Fruit fly (Drosophila melanogaster) whole organism, embryonic: ENCODE results near the gene dUTPase.

Experiments used
- Atf6 ChIP-seq: fragments of 200-800 bp; sonication (Bioruptor generic); IDR thresholded peaks from 2 replicates; pipeline ENCODE4 v1.3.6; 2022; ENCODE audit warnings: missing biosample characterization, missing genetic modification characterization
- CG10209 ChIP-seq: fragments of 200-800 bp; sonication (Bioruptor generic); optimal IDR thresholded peaks from 3 replicates; lab custom pipeline; 2017; ENCODE audit warnings: missing biosample characterization, mild to moderate bottlenecking, missing genetic modification characterization, missing genetic modification reagents
- CG10366 ChIP-seq: fragments of 200-800 bp; sonication (Bioruptor generic); IDR thresholded peaks from 2 replicates; pipeline ENCODE4 v1.3.6; 2022; ENCODE audit warnings: missing biosample characterization, missing genetic modification characterization
- CG10431 ChIP-seq: fragments of 200-800 bp; sonication (Bioruptor generic); optimal IDR thresholded peaks from 3 replicates; lab custom pipeline; 2018; ENCODE audit warnings: missing biosample characterization, mild to moderate bottlenecking, missing genetic modification characterization
- CG11085 ChIP-seq: fragments of 200-800 bp; sonication (Bioruptor generic); IDR thresholded peaks from 2 replicates; pipeline ENCODE4 v1.3.6; 2022; ENCODE audit warnings: missing biosample characterization, missing genetic modification characterization
- CG1233 ChIP-seq: fragments of 200-800 bp; sonication (Bioruptor generic); optimal IDR thresholded peaks from 4 replicates; lab custom pipeline; 2018; ENCODE audit warnings: missing biosample characterization, mild to moderate bottlenecking, missing genetic modification characterization
- CG15479 ChIP-seq: fragments of 200-800 bp; sonication (Bioruptor generic); optimal IDR thresholded peaks from 3 replicates; lab custom pipeline; 2019; ENCODE audit warnings: missing biosample characterization, mild to moderate bottlenecking, missing genetic modification characterization, moderate library complexity
- CG17328 ChIP-seq: fragments of 200-800 bp; sonication (Bioruptor generic); IDR thresholded peaks from 2 replicates; pipeline ENCODE4 v1.3.6; 2022; ENCODE audit warnings: missing biosample characterization, missing genetic modification characterization
- CG17802 ChIP-seq: fragments of 200-800 bp; sonication (Bioruptor generic); optimal IDR thresholded peaks from 2 replicates; lab custom pipeline; 2018; ENCODE audit warnings: missing biosample characterization, mild to moderate bottlenecking, missing genetic modification characterization, moderate library complexity
- CG17829 ChIP-seq: fragments of 200-800 bp; optimal IDR thresholded peaks from 2 replicates; lab custom pipeline; 2019; ENCODE audit warnings: missing biosample characterization, mild to moderate bottlenecking, missing genetic modification characterization, moderate library complexity
- CG18476 ChIP-seq: fragments of 200-800 bp; sonication (Bioruptor generic); optimal IDR thresholded peaks from 2 replicates; lab custom pipeline; 2016; ENCODE audit warnings: missing biosample characterization, mild to moderate bottlenecking, missing genetic modification characterization
- CG2199 ChIP-seq: fragments of 200-800 bp; sonication (Bioruptor generic); IDR thresholded peaks from 3 replicates; pipeline ENCODE4 v1.3.6; 2022; ENCODE audit warnings: missing biosample characterization, missing genetic modification characterization
- CG31224 ChIP-seq: fragments of 200-800 bp; sonication (Bioruptor generic); IDR thresholded peaks from 2 replicates; pipeline ENCODE4 v1.3.6; 2022; ENCODE audit warnings: missing biosample characterization, missing genetic modification characterization
- CG34224 ChIP-seq: fragments of 200-800 bp; sonication (Bioruptor generic); IDR thresholded peaks from 3 replicates; pipeline ENCODE4 v1.3.6; 2022; ENCODE audit warnings: missing biosample characterization, missing genetic modification characterization; ENCODE audit not compliant: partially characterized antibody
- CG5245 ChIP-seq: fragments of 200-800 bp; sonication (Bioruptor generic); optimal IDR thresholded peaks from 3 replicates; lab custom pipeline; 2016; ENCODE audit warnings: missing biosample characterization, missing genetic modification characterization
- CG7745 ChIP-seq: fragments of 200-800 bp; sonication (Bioruptor generic); optimal IDR thresholded peaks from 2 replicates; lab custom pipeline; 2018; ENCODE audit warnings: missing biosample characterization, mild to moderate bottlenecking, missing genetic modification characterization, moderate library complexity
- CG7786 ChIP-seq: fragments of 200-800 bp; sonication (Bioruptor generic); optimal IDR thresholded peaks from 2 replicates; lab custom pipeline; 2016; ENCODE audit warnings: missing biosample characterization, missing genetic modification characterization
- CG8089 ChIP-seq: fragments of 200-800 bp; sonication (Bioruptor generic); optimal IDR thresholded peaks from 3 replicates; lab custom pipeline; 2016; ENCODE audit warnings: missing biosample characterization, missing genetic modification characterization
- CG8281 ChIP-seq: fragments of 200-800 bp; sonication (Bioruptor generic); optimal IDR thresholded peaks from 2 replicates; lab custom pipeline; 2018; ENCODE audit warnings: missing biosample characterization, mild to moderate bottlenecking, missing genetic modification characterization, moderate library complexity
- E2f1 ChIP-seq: fragments of 200-800 bp; sonication (Bioruptor generic); IDR thresholded peaks from 2 replicates; pipeline ENCODE4 v1.3.6; 2022; ENCODE audit warnings: missing biosample characterization, missing genetic modification characterization
- HLHmδ ChIP-seq: fragments of 200-800 bp; sonication (Bioruptor generic); optimal IDR thresholded peaks from 2 replicates; lab custom pipeline; 2018; ENCODE audit warnings: missing biosample characterization, mild to moderate bottlenecking, missing genetic modification characterization, moderate library complexity
- Hmx ChIP-seq: fragments of 200-800 bp; sonication (Bioruptor generic); optimal IDR thresholded peaks from 2 replicates; lab custom pipeline; 2016; ENCODE audit warnings: missing biosample characterization, missing genetic modification characterization
- Hr3 ChIP-seq: fragments of 200-800 bp; sonication (Bioruptor generic); optimal IDR thresholded peaks from 3 replicates; lab custom pipeline; 2016; ENCODE audit warnings: missing biosample characterization, missing genetic modification characterization
- MBD-R2 ChIP-seq: fragments of 200-800 bp; sonication (Bioruptor generic); IDR thresholded peaks from 2 replicates; pipeline ENCODE4 v1.3.6; 2022; ENCODE audit warnings: missing biosample characterization, missing genetic modification characterization
- Meics ChIP-seq: fragments of 200-800 bp; sonication (Bioruptor generic); optimal IDR thresholded peaks from 2 replicates; lab custom pipeline; 2017; ENCODE audit warnings: missing biosample characterization, mild to moderate bottlenecking, missing genetic modification characterization
- NK7.1 ChIP-seq: fragments of 200-800 bp; sonication (Bioruptor generic); optimal IDR thresholded peaks from 3 replicates; lab custom pipeline; 2016; ENCODE audit warnings: missing biosample characterization, missing genetic modification characterization
- Poxn ChIP-seq: fragments of 200-800 bp; sonication (Bioruptor generic); IDR thresholded peaks from 2 replicates; pipeline ENCODE4 v1.3.6; 2022; ENCODE audit warnings: missing biosample characterization, missing genetic modification characterization
- ac ChIP-seq: fragments of 200-800 bp; sonication (Bioruptor generic); optimal IDR thresholded peaks from 3 replicates; lab custom pipeline; 2017; ENCODE audit warnings: missing biosample characterization, mild to moderate bottlenecking, missing genetic modification characterization
- ap ChIP-seq: fragments of 200-800 bp; sonication (Bioruptor generic); IDR thresholded peaks from 2 replicates; pipeline ENCODE4 v1.3.6; 2022; ENCODE audit warnings: missing biosample characterization, missing genetic modification characterization
- chif ChIP-seq, 2 experiments: fragments of 200-800 bp; sonication (Bioruptor generic); optimal IDR thresholded peaks; 3 replicates each; lab custom pipeline; 2016; ENCODE audit warnings: missing biosample characterization in 2 of 2, missing genetic modification characterization in 2 of 2
- dysf ChIP-seq: fragments of 200-800 bp; sonication (Bioruptor generic); IDR thresholded peaks from 3 replicates; pipeline ENCODE4 v1.3.6; 2022; ENCODE audit warnings: missing biosample characterization, missing genetic modification characterization
- gem ChIP-seq: fragments of 200-800 bp; sonication (Bioruptor generic); optimal IDR thresholded peaks from 2 replicates; lab custom pipeline; 2019; ENCODE audit warnings: missing biosample characterization, mild to moderate bottlenecking, missing genetic modification characterization, moderate library complexity
- lbe ChIP-seq: fragments of 200-800 bp; sonication (Bioruptor generic); optimal IDR thresholded peaks from 2 replicates; lab custom pipeline; 2016; ENCODE audit warnings: missing biosample characterization, mild to moderate bottlenecking, missing genetic modification characterization
- nau ChIP-seq: fragments of 200-800 bp; sonication (Bioruptor generic); optimal IDR thresholded peaks from 3 replicates; lab custom pipeline; 2017; ENCODE audit warnings: missing biosample characterization, mild to moderate bottlenecking, missing genetic modification characterization, missing genetic modification reagents
- nom ChIP-seq: fragments of 200-800 bp; sonication (Bioruptor generic); optimal IDR thresholded peaks from 2 replicates; lab custom pipeline; 2017; ENCODE audit warnings: missing biosample characterization, missing genetic modification characterization, mild to moderate bottlenecking, moderate library complexity, missing genetic modification reagents
- oc ChIP-seq: fragments of 200-800 bp; sonication (Bioruptor generic); optimal IDR thresholded peaks from 2 replicates; lab custom pipeline; 2018; ENCODE audit warnings: missing biosample characterization, mild to moderate bottlenecking, missing genetic modification characterization, moderate library complexity
- onecut ChIP-seq: fragments of 200-800 bp; sonication (Bioruptor generic); IDR thresholded peaks from 2 replicates; pipeline ENCODE4 v1.3.6; 2022; ENCODE audit warnings: missing biosample characterization, missing genetic modification characterization
- sens ChIP-seq: fragments of 200-800 bp; sonication (Bioruptor generic); peaks from one replicate; lab custom pipeline; 2016; ENCODE audit warnings: missing biosample characterization, missing genetic modification characterization
- sim ChIP-seq: fragments of 200-800 bp; sonication (Bioruptor generic); IDR thresholded peaks from 2 replicates; pipeline ENCODE4 v1.3.6; 2022; ENCODE audit warnings: missing biosample characterization, missing genetic modification characterization
- sqz ChIP-seq: fragments of 200-800 bp; sonication (Bioruptor generic); optimal IDR thresholded peaks from 3 replicates; lab custom pipeline; 2018; ENCODE audit warnings: missing biosample characterization, mild to moderate bottlenecking, missing genetic modification characterization
- ssp ChIP-seq: fragments of 200-800 bp; sonication (Bioruptor generic); IDR thresholded peaks from 2 replicates; pipeline ENCODE4 v1.3.6; 2022; ENCODE audit warnings: missing biosample characterization, missing genetic modification characterization
- sug ChIP-seq: fragments of 200-800 bp; optimal IDR thresholded peaks from 2 replicates; lab custom pipeline; 2019; ENCODE audit warnings: missing biosample characterization, mild to moderate bottlenecking, missing genetic modification characterization, moderate library complexity
- tin ChIP-seq: fragments of 200-800 bp; sonication (Bioruptor generic); optimal IDR thresholded peaks from 3 replicates; lab custom pipeline; 2016; ENCODE audit warnings: missing biosample characterization, missing genetic modification characterization
- tll ChIP-seq, 2 experiments: fragments of 200-800 bp in 1 of 2; fragments of >200 bp in 1 of 2; sonication (Bioruptor generic) in 1 of 2; optimal IDR thresholded peaks; 2 replicates each; lab custom pipeline; 2017 to 2019; ENCODE audit warnings: missing biosample characterization in 2 of 2, missing genetic modification characterization in 2 of 2, mild to moderate bottlenecking in 1 of 2, moderate library complexity in 1 of 2
- toy ChIP-seq: fragments of 200-800 bp; sonication (Bioruptor generic); IDR thresholded peaks from 2 replicates; pipeline ENCODE4 v1.3.6; 2022; ENCODE audit warnings: missing biosample characterization, missing genetic modification characterization
- ttk ChIP-seq: fragments of 200-800 bp; sonication (Bioruptor generic); IDR thresholded peaks from 2 replicates; pipeline ENCODE4 v2.1.2; 2022; ENCODE audit warnings: missing biosample characterization, missing genetic modification characterization
- tup ChIP-seq: fragments of 200-800 bp; sonication (Bioruptor generic); optimal IDR thresholded peaks from 2 replicates; lab custom pipeline; 2016; ENCODE audit warnings: missing biosample characterization, mild to moderate bottlenecking, missing genetic modification characterization, moderate library complexity
- unpg ChIP-seq: fragments of 200-800 bp; sonication (Bioruptor generic); optimal IDR thresholded peaks from 3 replicates; lab custom pipeline; 2018; ENCODE audit warnings: missing biosample characterization, mild to moderate bottlenecking, missing genetic modification characterization, moderate library complexity
- wdn ChIP-seq: fragments of 200-800 bp; sonication (Bioruptor generic); IDR thresholded peaks from 2 replicates; pipeline ENCODE4 v1.3.6; 2022; ENCODE audit warnings: missing biosample characterization, missing genetic modification characterization
- wek ChIP-seq: fragments of 200-800 bp; sonication (Bioruptor generic); optimal IDR thresholded peaks from 3 replicates; lab custom pipeline; 2018; ENCODE audit warnings: missing biosample characterization, mild to moderate bottlenecking, missing genetic modification characterization, moderate library complexity
- zen2 ChIP-seq: fragments of 200-800 bp; sonication (Bioruptor generic); IDR thresholded peaks from 3 replicates; pipeline ENCODE4 v1.3.6; 2022; ENCODE audit warnings: missing biosample characterization, missing genetic modification characterization; ENCODE audit not compliant: partially characterized antibody

The dUTPase gene

DNA sequence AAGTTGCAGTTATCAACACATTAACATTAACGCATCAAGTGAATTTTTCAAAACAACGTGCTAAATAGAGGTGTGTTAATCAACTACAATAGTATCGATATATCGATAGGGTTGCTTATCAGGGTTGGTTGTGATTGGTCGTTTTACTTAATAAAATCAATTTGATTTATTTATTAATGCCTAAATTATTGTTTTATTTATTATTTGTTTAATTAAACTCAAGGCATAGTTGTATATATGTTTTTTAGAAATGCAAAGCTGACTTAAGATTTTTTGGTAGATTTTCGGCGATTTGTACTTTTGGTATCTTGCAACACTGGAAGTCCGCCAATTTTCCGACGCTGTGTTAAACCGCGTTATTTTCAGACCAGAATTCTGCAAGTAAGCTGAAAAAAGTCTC lies at the start of gene dUTPase, which contains the start of gene Art8 (continued):
- TF ChIP-seq sim (GFP tag; lab: Robert Waterston, UW) (no peak), dysf (GFP tag; lab: Robert Waterston, UW) (peak; percentile 54), ssp (peak; percentile 42; the same call in 1 of the 2 replicates), ap (GFP tag; lab: Robert Waterston, UW) (peak; percentile 22; the same call in 1 of the 2 replicates), CG8089 (no peak), oc (tag; lab: Kevin White, UChicago) (no peak), CG10209 (GFP tag; lab: Kevin White, UChicago) (peak; percentile 66), ac (GFP tag; lab: Kevin White, UChicago) (no peak), onecut (GFP tag; lab: Robert Waterston, UW) (no peak), Poxn (GFP tag; lab: Robert Waterston, UW) (no peak), unpg (GFP tag; lab: Kevin White, UChicago) (peak; percentile 75), CG17829 (tag; lab: Kevin White, UChicago) (peak; percentile 79), CG15479 (no peak), zen2 (GFP tag; lab: Robert Waterston, UW) (no peak; the same call in 2 of the 3 replicates), nom (no peak), Meics (GFP tag; lab: Kevin White, UChicago) (peak; percentile 63), lbe (peak; percentile 85), Hr3 (GFP tag; lab: Kevin White, UChicago) (peak; percentile 75), nau (GFP tag; lab: Kevin White, UChicago) (no peak), CG7786 (peak; percentile 13), E2f1 (peak; percentile 42; the same call in 1 of the 2 replicates), sens (GFP tag; lab: Kevin White, UChicago) (peak; percentile 90), CG5245 (GFP tag; lab: Kevin White, UChicago) (peak; percentile 49), CG11085 (no peak), tup (GFP tag; lab: Kevin White, UChicago) (peak; percentile 22), CG10366 (peak; percentile 42), Hmx (GFP tag; lab: Kevin White, UChicago) (no peak), ttk (peak; percentile 29; the same call in 1 of the 2 replicates), tin (GFP tag; lab: Kevin White, UChicago) (peak; percentile 77), NK7.1 (GFP tag; lab: Kevin White, UChicago) (no peak), CG34224 (peak; percentile 89), sug (tag; lab: Kevin White, UChicago) (peak; percentile 70), CG17802 (no peak), toy (GFP tag; lab: Robert Waterston, UW) (no peak), CG31224 (GFP tag; lab: Robert Waterston, UW) (peak; percentile 47; the same call in 1 of the 2 replicates), tll (GFP tag; optimal IDR thresholded peaks at IDR 0.05; lab: Kevin White, UChicago) (no peak), MBD-R2 (peak; percentile 86), CG18476 (GFP tag; lab: Kevin White, UChicago) (peak; percentile 51), gem (tag; lab: Kevin White, UChicago) (peak; percentile 86), CG8281 (tag; lab: Kevin White, UChicago) (no peak), CG10431 (GFP tag; lab: Kevin White, UChicago) (no peak), HLHmδ (no peak), CG17328 (GFP tag; lab: Robert Waterston, UW) (peak; percentile 56; the same call in 1 of the 2 replicates), sqz (GFP tag; lab: Kevin White, UChicago) (no peak), CG7745 (tag; lab: Kevin White, UChicago) (no peak), wdn (GFP tag; lab: Robert Waterston, UW) (peak; percentile 30; the same call in 1 of the 2 replicates), CG1233 (GFP tag; lab: Kevin White, UChicago) (peak; percentile 56), chif (GFP tag; optimal IDR thresholded peaks at IDR 0.05; lab: Kevin White, UChicago) (peak in 1 of 2 experiments; percentile 27), wek (no peak), Atf6 (peak; percentile 78), CG2199 (GFP tag; lab: Robert Waterston, UW) (no peak)
